Fruit fly (Drosophila melanogaster) Kc167 (cell line): ENCODE data around the gene trv.

Experiments
- Myc ChIP-seq: fragments of >200 bp; optimal IDR thresholded peaks from 2 replicates; lab custom pipeline; 2017; ENCODE audit warnings: missing external identifiers
- Sin3A ChIP-seq: fragments of >200 bp; optimal IDR thresholded peaks from 2 replicates; lab custom pipeline; 2018; ENCODE audit warnings: missing external identifiers
- h ChIP-seq: fragments of >200 bp; optimal IDR thresholded peaks from 3 replicates; lab custom pipeline; 2018; ENCODE audit warnings: missing external identifiers
- insv ChIP-seq: fragments of >200 bp; optimal IDR thresholded peaks from 3 replicates; lab custom pipeline; 2018; ENCODE audit warnings: missing external identifiers
- psq ChIP-seq: fragments of >200 bp; optimal IDR thresholded peaks from 2 replicates; lab custom pipeline; 2017; ENCODE audit warnings: missing external identifiers
- ttk ChIP-seq: sonication (Bioruptor generic); optimal IDR thresholded peaks from 2 replicates; lab custom pipeline; 2017; ENCODE audit warnings: missing external identifiers

trv gene

DNA sequence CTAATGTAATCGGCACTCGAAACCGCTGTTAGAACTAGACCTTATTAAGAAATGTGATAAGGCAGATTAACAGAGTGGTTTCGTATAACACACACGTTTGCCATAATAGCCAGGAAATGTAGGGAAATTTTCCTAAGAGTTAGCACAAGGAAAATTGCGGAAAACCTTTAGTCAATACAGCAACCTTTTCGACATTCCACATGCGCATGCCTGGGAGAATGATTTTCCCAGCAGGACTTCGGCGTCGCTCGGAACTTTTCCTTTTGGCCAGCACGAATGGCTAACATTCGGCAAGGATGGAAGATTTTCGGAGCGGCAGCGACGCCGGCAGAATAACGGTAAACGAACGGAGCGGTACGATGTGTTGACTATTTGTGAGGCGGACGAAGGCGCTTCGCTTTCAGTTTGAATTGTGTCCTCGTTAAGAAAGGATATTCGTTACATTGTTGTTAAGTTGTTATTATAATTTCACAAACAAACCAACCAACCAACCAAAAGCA lies 20.8 kb downstream of the trv start:
- no peak for TF ChIP-seq Sin3A
- TF ChIP-seq insv (lab: Kevin White, UChicago), result no peak
- no peak for TF ChIP-seq ttk (lab: Kevin White, UChicago)
- no peak for TF ChIP-seq psq (lab: Kevin White, UChicago)
- no peak for TF ChIP-seq h (lab: Kevin White, UChicago)
- TF ChIP-seq Myc (lab: Kevin White, UChicago), result no peak

DNA sequence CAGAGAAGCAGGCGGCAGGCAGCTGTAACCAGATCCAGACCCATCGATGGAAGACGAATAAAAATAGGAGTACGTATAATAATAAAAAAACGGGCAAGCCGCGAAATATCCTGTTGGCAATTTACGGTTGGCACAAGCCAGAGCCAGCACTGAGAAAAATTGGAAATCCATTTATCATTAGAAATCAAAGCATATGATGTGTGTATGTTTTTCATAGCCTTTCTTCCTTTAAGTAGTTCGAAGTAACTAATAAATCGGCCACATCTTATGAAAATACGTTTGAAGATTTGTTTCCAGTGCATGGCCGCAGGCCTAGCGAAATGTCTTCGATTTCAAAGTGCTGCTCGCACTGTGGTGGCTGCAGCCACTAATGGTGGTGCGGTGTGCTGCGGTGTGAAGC lies 90.4 kb downstream of the trv start:
- no peak for TF ChIP-seq h (lab: Kevin White, UChicago)
- no peak for TF ChIP-seq psq (lab: Kevin White, UChicago)
- no peak for TF ChIP-seq Sin3A
- no peak for TF ChIP-seq insv (lab: Kevin White, UChicago)
- no peak for TF ChIP-seq ttk (lab: Kevin White, UChicago)

DNA sequence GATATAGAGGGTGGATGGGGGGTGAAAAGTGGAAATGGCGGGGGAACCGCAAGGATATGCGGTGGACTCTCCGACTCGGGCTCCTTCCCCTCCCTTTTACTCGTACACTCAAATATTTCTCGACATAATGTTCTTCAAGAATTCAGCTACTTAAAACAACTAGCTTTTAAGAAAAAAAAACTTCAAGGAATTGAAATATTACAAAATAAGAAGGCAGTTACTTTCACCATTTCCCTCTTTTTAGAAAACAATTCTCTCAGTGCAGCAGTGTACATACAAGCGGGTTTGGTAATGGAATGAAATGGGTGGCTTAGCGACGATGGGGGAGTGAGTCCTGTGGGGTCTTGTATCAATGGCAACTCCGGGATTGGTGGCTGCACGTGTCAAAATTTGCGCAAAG lies 91.7 kb downstream of the trv start:
- TF ChIP-seq Sin3A (no peak), psq (lab: Kevin White, UChicago) (no peak)

DNA sequence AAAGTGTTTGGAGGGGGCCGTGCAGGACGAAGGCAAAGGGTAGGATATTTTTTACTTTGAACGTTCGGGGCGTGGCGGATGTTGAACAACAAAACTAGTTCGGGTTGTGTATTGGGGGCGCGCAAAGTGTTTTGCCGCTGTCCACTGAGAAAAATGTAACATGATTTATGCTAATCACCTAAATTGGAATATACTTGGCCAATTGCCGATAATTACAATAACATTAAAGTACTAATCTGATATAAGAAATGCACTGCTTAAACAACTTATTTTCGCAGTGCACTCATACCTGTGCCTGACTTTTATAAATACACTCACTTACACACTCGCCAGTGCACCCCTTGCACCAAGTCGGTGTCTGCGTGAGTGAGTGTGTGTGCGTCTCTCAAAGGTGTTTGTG lies 99.8 kb downstream of the trv start:
- TF ChIP-seq psq (lab: Kevin White, UChicago) (no peak), insv (lab: Kevin White, UChicago) (no peak), h (lab: Kevin White, UChicago) (no peak), ttk (lab: Kevin White, UChicago) (no peak), Myc (lab: Kevin White, UChicago) (no peak), Sin3A (no peak)
